Worm (Caenorhabditis elegans) whole organism, L1 larva: Measurements from ENCODE around the gene cyp-13B1.
A peak's percentile ranks its signal among the peaks of the same experiment; 100 is the strongest.

ENCODE experiments used
- C04F5.9 ChIP-seq: sonication (generic microtip); optimal IDR thresholded peaks from 2 replicates; lab custom pipeline; 2016; ENCODE audit warnings: missing genetic modification characterization, missing compliant biosample characterization
- C16A3.4 ChIP-seq: fragments of 150-350 bp; optimal IDR thresholded peaks from 2 replicates; lab custom pipeline; 2014; ENCODE audit warnings: missing biosample characterization, missing genetic modification characterization
- F16B12.6 ChIP-seq: fragments of 150-350 bp; optimal IDR thresholded peaks from 2 replicates; lab custom pipeline; 2014; ENCODE audit warnings: missing biosample characterization, missing genetic modification characterization
- aha-1 ChIP-seq: fragments of 150-350 bp; optimal IDR thresholded peaks from 2 replicates; lab custom pipeline; 2014; ENCODE audit warnings: missing biosample characterization, missing genetic modification characterization
- alr-1 ChIP-seq: fragments of 200-800 bp; sonication (Bioruptor generic); optimal IDR thresholded peaks from 2 replicates; lab custom pipeline; 2018; ENCODE audit warnings: borderline replicate concordance, mild to moderate bottlenecking, missing genetic modification characterization, missing compliant biosample characterization
- aly-2 ChIP-seq: fragments of 150-350 bp; optimal IDR thresholded peaks from 2 replicates; lab custom pipeline; 2014; ENCODE audit warnings: missing biosample characterization, missing genetic modification characterization
- ama-1 ChIP-seq: fragments of 150-350 bp; optimal IDR thresholded peaks from 2 replicates; lab custom pipeline; 2014
- blmp-1 ChIP-seq: fragments of 150-350 bp; optimal IDR thresholded peaks from 2 replicates; lab custom pipeline; 2014; ENCODE audit warnings: missing biosample characterization, missing genetic modification characterization
- ceh-63 ChIP-seq: fragments of 200-800 bp; sonication (Bioruptor generic); optimal IDR thresholded peaks from 2 replicates; lab custom pipeline; 2018; ENCODE audit warnings: mild to moderate bottlenecking, missing genetic modification characterization, missing compliant biosample characterization
- ceh-8 ChIP-seq: fragments of 200-800 bp; sonication (Bioruptor generic); optimal IDR thresholded peaks from 2 replicates; lab custom pipeline; 2018; ENCODE audit warnings: mild to moderate bottlenecking, missing genetic modification characterization, moderate library complexity, missing compliant biosample characterization
- ceh-82 ChIP-seq, 3 experiments: fragments of 150-350 bp in 1 of 3; sonication (generic microtip) in 2 of 3; optimal IDR thresholded peaks; 2 replicates each; lab custom pipeline; 2014 to 2017; ENCODE audit warnings: missing biosample characterization in 3 of 3, missing genetic modification characterization in 3 of 3
- dpl-1 ChIP-seq, 3 experiments: fragments of 150-350 bp in 2 of 3; sonication (generic microtip) in 1 of 3; optimal IDR thresholded peaks; 2 replicates each; lab custom pipeline; 2014 to 2017; ENCODE audit warnings: missing biosample characterization in 3 of 3, missing genetic modification characterization in 3 of 3, missing genetic modification reagents in 3 of 3
- dsc-1 ChIP-seq: sonication (generic microtip); optimal IDR thresholded peaks from 2 replicates; lab custom pipeline; 2016; ENCODE audit warnings: mild to moderate bottlenecking, missing genetic modification characterization, missing compliant biosample characterization
- efl-1 ChIP-seq, 4 experiments: fragments of 150-350 bp; optimal IDR thresholded peaks in 3 of 4; peaks in 1 of 4; 1 replicate in 1 of 4; 2 replicates in 3 of 4; lab custom pipeline; 2014; ENCODE audit warnings: missing biosample characterization in 2 of 4, missing genetic modification characterization in 2 of 4, missing genetic modification reagents in 2 of 4
- efl-3 ChIP-seq: fragments of 200-800 bp; sonication (Bioruptor generic); optimal IDR thresholded peaks from 2 replicates; lab custom pipeline; 2018; ENCODE audit warnings: mild to moderate bottlenecking, missing genetic modification characterization, missing compliant biosample characterization
- egl-13 ChIP-seq: sonication (generic microtip); optimal IDR thresholded peaks from 2 replicates; lab custom pipeline; 2016; ENCODE audit warnings: missing genotype, missing genetic modification reagents, missing genetic modification characterization, missing compliant biosample characterization
- elt-2 ChIP-seq: sonication (generic microtip); optimal IDR thresholded peaks from 2 replicates; lab custom pipeline; 2016; ENCODE audit warnings: missing genetic modification characterization, mild to moderate bottlenecking, inconsistent platforms, missing compliant biosample characterization, missing genetic modification reagents
- elt-3 ChIP-seq, 6 experiments: fragments of 150-350 bp in 1 of 6; sonication (generic microtip); optimal IDR thresholded peaks; 2 replicates each; lab custom pipeline; 2017 to 2018; ENCODE audit warnings: missing biosample characterization in 6 of 6, missing genetic modification characterization in 6 of 6, inconsistent platforms in 1 of 6
- ets-5 ChIP-seq: fragments of 200-800 bp; sonication (Bioruptor generic); IDR thresholded peaks from 2 replicates; pipeline ENCODE4 v1.3.6; 2022; ENCODE audit warnings: missing genetic modification characterization, missing compliant biosample characterization
- fkh-4 ChIP-seq: sonication (generic microtip); optimal IDR thresholded peaks from 2 replicates; lab custom pipeline; 2016; ENCODE audit warnings: missing compliant biosample characterization, missing genetic modification characterization, borderline replicate concordance
- fkh-8 ChIP-seq: sonication (generic microtip); optimal IDR thresholded peaks from 2 replicates; lab custom pipeline; 2016; ENCODE audit warnings: mild to moderate bottlenecking, missing genetic modification characterization, missing compliant biosample characterization
- fos-1 ChIP-seq: fragments of 150-350 bp; optimal IDR thresholded peaks from 2 replicates; lab custom pipeline; 2014; ENCODE audit warnings: missing biosample characterization, missing genetic modification characterization
- grh-1 ChIP-seq: fragments of 200-800 bp; sonication (Bioruptor generic); IDR thresholded peaks from 2 replicates; pipeline ENCODE4 v1.3.6; 2022; ENCODE audit warnings: missing genetic modification reagents, missing genetic modification characterization, missing compliant biosample characterization
- hpl-2 ChIP-seq: fragments of 150-350 bp; optimal IDR thresholded peaks from 2 replicates; lab custom pipeline; 2014; ENCODE audit warnings: missing biosample characterization, missing genetic modification reagents, missing genetic modification characterization
- irx-1 ChIP-seq: sonication (generic microtip); optimal IDR thresholded peaks from 2 replicates; lab custom pipeline; 2016; ENCODE audit warnings: missing genetic modification characterization, missing compliant biosample characterization
- isw-1 ChIP-seq: fragments of 200-800 bp; sonication (Bioruptor generic); IDR thresholded peaks from 2 replicates; pipeline ENCODE4 v1.3.6; 2022; ENCODE audit warnings: missing genetic modification characterization, missing compliant biosample characterization
- lin-14 ChIP-seq: fragments of 200-800 bp; sonication (Bioruptor generic); optimal IDR thresholded peaks from 2 replicates; lab custom pipeline; 2018; ENCODE audit warnings: mild to moderate bottlenecking, missing genetic modification characterization, moderate library complexity, missing compliant biosample characterization
- lin-15B ChIP-seq: fragments of 150-350 bp; sonication (generic microtip); optimal IDR thresholded peaks from 3 replicates; lab custom pipeline; 2014; ENCODE audit warnings: missing biosample characterization, missing genetic modification characterization
- mep-1 ChIP-seq: fragments of 150-350 bp; optimal IDR thresholded peaks from 2 replicates; lab custom pipeline; 2014; ENCODE audit warnings: missing biosample characterization, missing genetic modification characterization
- nhr-12 ChIP-seq: sonication (generic microtip); optimal IDR thresholded peaks from 2 replicates; lab custom pipeline; 2017; ENCODE audit warnings: missing biosample characterization, missing genetic modification characterization
- nhr-20 ChIP-seq: sonication (generic microtip); optimal IDR thresholded peaks from 2 replicates; lab custom pipeline; 2016; ENCODE audit warnings: mild to moderate bottlenecking, missing genetic modification characterization, missing compliant biosample characterization
- nhr-76 ChIP-seq: sonication (generic microtip); optimal IDR thresholded peaks from 2 replicates; lab custom pipeline; 2017; ENCODE audit warnings: missing biosample characterization, missing genetic modification characterization
- nhr-77 ChIP-seq: fragments of 150-350 bp; optimal IDR thresholded peaks from 2 replicates; lab custom pipeline; 2014; ENCODE audit warnings: missing biosample characterization, missing genetic modification characterization
- nhr-84 ChIP-seq: sonication (generic microtip); optimal IDR thresholded peaks from 2 replicates; lab custom pipeline; 2017; ENCODE audit warnings: missing biosample characterization, missing genetic modification characterization
- nhr-85 ChIP-seq: sonication (generic microtip); peaks from one replicate; lab custom pipeline; 2016; ENCODE audit warnings: missing genetic modification characterization, inconsistent platforms, missing compliant biosample characterization
- pax-3 ChIP-seq: fragments of 200-800 bp; sonication (Bioruptor generic); optimal IDR thresholded peaks from 2 replicates; lab custom pipeline; 2018; ENCODE audit warnings: mild to moderate bottlenecking, missing genetic modification characterization, moderate library complexity, missing compliant biosample characterization
- pqm-1 ChIP-seq: sonication (generic microtip); optimal IDR thresholded peaks from 3 replicates; lab custom pipeline; 2017; ENCODE audit warnings: missing biosample characterization, missing genetic modification characterization
- rnt-1 ChIP-seq: sonication (generic microtip); optimal IDR thresholded peaks from 2 replicates; lab custom pipeline; 2016; ENCODE audit warnings: mild to moderate bottlenecking, missing genetic modification characterization, moderate library complexity, missing compliant biosample characterization
- snpc-4 ChIP-seq: fragments of 150-350 bp; optimal IDR thresholded peaks from 2 replicates; lab custom pipeline; 2014; ENCODE audit warnings: missing biosample characterization, missing genetic modification characterization
- snu-23 ChIP-seq: sonication (generic microtip); optimal IDR thresholded peaks from 2 replicates; lab custom pipeline; 2016; ENCODE audit warnings: missing genetic modification characterization, missing compliant biosample characterization
- sptf-1 ChIP-seq: fragments of 150-350 bp; optimal IDR thresholded peaks from 2 replicates; lab custom pipeline; 2014; ENCODE audit warnings: missing biosample characterization, missing genetic modification characterization
- swsn-7 ChIP-seq: sonication (generic microtip); optimal IDR thresholded peaks from 2 replicates; lab custom pipeline; 2016; ENCODE audit warnings: missing genetic modification characterization, missing compliant biosample characterization
- tbx-2 ChIP-seq: sonication (generic microtip); optimal IDR thresholded peaks from 2 replicates; lab custom pipeline; 2016; ENCODE audit warnings: missing genetic modification characterization, missing compliant biosample characterization
- unc-130 ChIP-seq: fragments of 150-350 bp; optimal IDR thresholded peaks from 2 replicates; lab custom pipeline; 2017; ENCODE audit warnings: missing biosample characterization, missing genetic modification characterization, inconsistent platforms
- unc-30 ChIP-seq: sonication (generic microtip); optimal IDR thresholded peaks from 2 replicates; lab custom pipeline; 2017; ENCODE audit warnings: missing biosample characterization, missing genetic modification characterization
- unc-62 ChIP-seq: fragments of 150-350 bp; optimal IDR thresholded peaks from 2 replicates; lab custom pipeline; 2014; ENCODE audit warnings: missing biosample characterization, missing genetic modification reagents, missing genetic modification characterization
- unc-86 ChIP-seq: sonication (generic microtip); optimal IDR thresholded peaks from 2 replicates; lab custom pipeline; 2016; ENCODE audit warnings: missing genetic modification characterization, missing compliant biosample characterization
- unc-98 ChIP-seq: fragments of 200-800 bp; sonication (Bioruptor generic); IDR thresholded peaks from 2 replicates; pipeline ENCODE4 v1.3.6; 2022; ENCODE audit warnings: missing genetic modification characterization, missing compliant biosample characterization

Gene cyp-13B1

DNA sequence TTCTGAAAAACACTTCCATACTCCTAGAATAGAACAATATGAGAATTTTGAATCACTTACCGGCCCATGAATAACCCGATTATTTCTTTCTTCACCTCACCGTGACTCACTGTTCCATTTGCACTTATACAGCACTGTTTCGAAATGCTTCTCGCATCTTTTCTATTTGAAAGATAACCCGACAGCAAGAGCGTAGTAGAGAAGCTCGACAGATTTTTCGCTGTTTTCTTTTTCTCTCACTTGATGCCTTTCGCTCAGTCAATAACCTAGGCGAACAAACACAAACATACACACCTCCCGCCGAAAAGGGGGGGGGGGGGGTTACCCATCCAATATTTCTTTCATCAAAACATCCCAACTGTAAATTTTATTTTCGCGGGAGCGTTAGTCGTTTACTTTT is 8.1 kb downstream of the cyp-13B1 start:
- peak; percentile 40 for TF ChIP-seq nhr-77 (tag; lab: Kevin White, UChicago)
- peak; percentile 4 for TF ChIP-seq rnt-1
- TF ChIP-seq lin-14 = peak; percentile 42
- no peak for TF ChIP-seq fkh-4
- TF ChIP-seq unc-86 (tag; lab: Kevin White, UChicago) = no peak
- TF ChIP-seq efl-1 (optimal IDR thresholded peaks at IDR 0.05; lab: Kevin White, UChicago) = peak in 1 of 2 experiments; percentile 4
- TF ChIP-seq efl-1 (GFP tag; optimal IDR thresholded peaks at IDR 0.05 in 1 of 2; lab: Kevin White, UChicago) = peak in 1 of 2 experiments; percentile 15
- peak; percentile 68 for TF ChIP-seq blmp-1 (tag; lab: Kevin White, UChicago)
- no peak for TF ChIP-seq grh-1 (GFP tag; lab: Robert Waterston, UW)
- TF ChIP-seq nhr-20 (tag; lab: Kevin White, UChicago) = peak; percentile 35
- peak; percentile 4 for TF ChIP-seq elt-2
- TF ChIP-seq irx-1 (tag; lab: Kevin White, UChicago) = no peak
- peak; percentile 4 for TF ChIP-seq snu-23

DNA sequence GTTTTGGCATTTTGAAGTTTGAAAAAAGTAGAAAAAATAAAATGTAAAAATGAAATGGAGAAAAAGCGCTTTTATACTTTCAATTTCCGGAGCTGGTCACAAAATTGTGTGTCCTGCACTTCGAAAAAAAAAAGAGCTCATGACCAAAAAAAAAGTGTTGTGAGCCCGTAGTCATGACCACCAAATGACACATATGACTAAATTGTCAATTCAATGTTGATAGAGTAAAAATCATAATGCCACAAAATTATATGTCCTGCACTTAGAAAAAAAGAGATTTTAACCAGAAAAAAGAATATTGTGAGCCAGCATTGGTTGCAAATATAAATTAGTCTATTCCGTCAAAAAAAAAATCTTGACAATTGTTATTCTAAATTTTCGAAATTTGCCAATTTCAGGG is 10.2 kb downstream of the cyp-13B1 start, which contains the start of gene F02C12.2:
F02C12.2 (minus strand) TSS at position 101 of the 400 bp plus-strand sequence.
- peak; percentile 53 for TF ChIP-seq fkh-8 (tag; lab: Kevin White, UChicago)
- no peak for TF ChIP-seq elt-3 (tag; optimal IDR thresholded peaks at IDR 0.05; lab: Kevin White, UChicago)
- TF ChIP-seq, all 84 proteins: peak for 1

ce11 chrX:13396550-13397023 is 12.9 kb downstream of the cyp-13B1 start, which contains the start of gene F02C12.3:
Gene F02C12.3 (plus strand): TSS chrX:13396973.
- TF ChIP-seq lin-15B (peak; percentile 82), F16B12.6 (tag; lab: Kevin White, UChicago) (peak; percentile 35), dpl-1 (GFP tag; optimal IDR thresholded peaks at IDR 0.05; lab: Kevin White, UChicago) (peak; percentile 59 to 68 (median 66)), snu-23 (peak; percentile 97), nhr-77 (tag; lab: Kevin White, UChicago) (peak; percentile 21), efl-3 (GFP tag; lab: Kevin White, UChicago) (no peak), unc-86 (tag; lab: Kevin White, UChicago) (peak; percentile 89), ceh-63 (GFP tag; lab: Kevin White, UChicago) (no peak), unc-130 (tag; lab: Kevin White, UChicago) (peak; percentile 10), hpl-2 (GFP tag; lab: Kevin White, UChicago) (peak; percentile 85), swsn-7 (tag; lab: Kevin White, UChicago) (peak; percentile 96), pqm-1 (no peak), nhr-76 (tag; lab: Kevin White, UChicago) (no peak), unc-62 (no peak), elt-3 (tag; optimal IDR thresholded peaks at IDR 0.05; lab: Kevin White, UChicago) (peak in 3 of 6 experiments; percentile 17 to 89 (median 81)), aly-2 (tag; lab: Kevin White, UChicago) (peak; percentile 68), isw-1 (peak; percentile 89), ceh-82 (tag; optimal IDR thresholded peaks at IDR 0.05; lab: Kevin White, UChicago) (peak; percentile 79 to 93 (median 83)), dsc-1 (peak; percentile 95), nhr-85 (tag; lab: Kevin White, UChicago) (peak; percentile 97), efl-1 (optimal IDR thresholded peaks at IDR 0.05; lab: Kevin White, UChicago) (peak; percentile 83 to 91), efl-1 (GFP tag; optimal IDR thresholded peaks at IDR 0.05 in 1 of 2; lab: Kevin White, UChicago) (peak; percentile 65 to 97), fos-1 (tag; lab: Kevin White, UChicago) (peak; percentile 83), unc-98 (peak; percentile 24; the same call in 1 of the 2 replicates), mep-1 (tag; lab: Kevin White, UChicago) (peak; percentile 91), ets-5 (GFP tag; lab: Robert Waterston, UW) (no peak), snpc-4 (tag; lab: Kevin White, UChicago) (peak; percentile 73), C16A3.4 (tag; lab: Kevin White, UChicago) (peak; percentile 79), aha-1 (tag; lab: Kevin White, UChicago) (no peak), ceh-8 (peak; percentile 22), sptf-1 (tag; lab: Kevin White, UChicago) (no peak), irx-1 (tag; lab: Kevin White, UChicago) (peak; percentile 88), alr-1 (no peak), egl-13 (peak; percentile 88), nhr-84 (tag; lab: Kevin White, UChicago) (no peak), pax-3 (tag; lab: Kevin White, UChicago) (peak; percentile 60), ama-1 (lab: Kevin White, UChicago) (peak; percentile 9), C04F5.9 (tag; lab: Kevin White, UChicago) (peak; percentile 56), nhr-12 (tag; lab: Kevin White, UChicago) (no peak), tbx-2 (peak; percentile 94), unc-30 (tag; lab: Kevin White, UChicago) (no peak), rnt-1 (peak; percentile 91), grh-1 (GFP tag; lab: Robert Waterston, UW) (peak; percentile 98)
